Worm (Caenorhabditis elegans) whole organism, L1 larva: ENCODE results near the gene mmcm-1.
A peak's percentile ranks its signal among the peaks of the same experiment; 100 is the strongest.

ENCODE experiments used
- C04F5.9 ChIP-seq: sonication (generic microtip); optimal IDR thresholded peaks from 2 replicates; lab custom pipeline; 2016; ENCODE audit warnings: missing genetic modification characterization, missing compliant biosample characterization
- F16B12.6 ChIP-seq: fragments of 150-350 bp; optimal IDR thresholded peaks from 2 replicates; lab custom pipeline; 2014; ENCODE audit warnings: missing biosample characterization, missing genetic modification characterization
- Y116A8C.19 ChIP-seq: sonication (generic microtip); optimal IDR thresholded peaks from 2 replicates; lab custom pipeline; 2016; ENCODE audit warnings: missing compliant biosample characterization, missing genetic modification characterization, borderline replicate concordance
- alr-1 ChIP-seq: fragments of 200-800 bp; sonication (Bioruptor generic); optimal IDR thresholded peaks from 2 replicates; lab custom pipeline; 2018; ENCODE audit warnings: borderline replicate concordance, mild to moderate bottlenecking, missing genetic modification characterization, missing compliant biosample characterization
- ama-1 ChIP-seq: fragments of 150-350 bp; optimal IDR thresholded peaks from 2 replicates; lab custom pipeline; 2014
- ceh-63 ChIP-seq: fragments of 200-800 bp; sonication (Bioruptor generic); optimal IDR thresholded peaks from 2 replicates; lab custom pipeline; 2018; ENCODE audit warnings: mild to moderate bottlenecking, missing genetic modification characterization, missing compliant biosample characterization
- ceh-88 ChIP-seq: fragments of 200-800 bp; sonication (Bioruptor generic); IDR thresholded peaks from 2 replicates; pipeline ENCODE4 v1.3.6; 2022; ENCODE audit warnings: missing genetic modification characterization, missing compliant biosample characterization
- ceh-90 ChIP-seq: sonication (generic microtip); optimal IDR thresholded peaks from 2 replicates; lab custom pipeline; 2016; ENCODE audit warnings: missing genetic modification characterization, missing compliant biosample characterization
- dpl-1 ChIP-seq, 3 experiments: fragments of 150-350 bp in 2 of 3; sonication (generic microtip) in 1 of 3; optimal IDR thresholded peaks; 2 replicates each; lab custom pipeline; 2014 to 2017; ENCODE audit warnings: missing biosample characterization in 3 of 3, missing genetic modification characterization in 3 of 3, missing genetic modification reagents in 3 of 3
- efl-1 ChIP-seq, 4 experiments: fragments of 150-350 bp; optimal IDR thresholded peaks in 3 of 4; peaks in 1 of 4; 1 replicate in 1 of 4; 2 replicates in 3 of 4; lab custom pipeline; 2014; ENCODE audit warnings: missing biosample characterization in 2 of 4, missing genetic modification characterization in 2 of 4, missing genetic modification reagents in 2 of 4
- efl-3 ChIP-seq: fragments of 200-800 bp; sonication (Bioruptor generic); optimal IDR thresholded peaks from 2 replicates; lab custom pipeline; 2018; ENCODE audit warnings: mild to moderate bottlenecking, missing genetic modification characterization, missing compliant biosample characterization
- egl-13 ChIP-seq: sonication (generic microtip); optimal IDR thresholded peaks from 2 replicates; lab custom pipeline; 2016; ENCODE audit warnings: missing genotype, missing genetic modification reagents, missing genetic modification characterization, missing compliant biosample characterization
- egl-27 ChIP-seq, 2 experiments: fragments of 150-350 bp in 1 of 2; sonication (generic microtip); optimal IDR thresholded peaks; 3 replicates each; lab custom pipeline; 2017 to 2018; ENCODE audit warnings: missing biosample characterization in 2 of 2, missing genetic modification characterization in 2 of 2, missing genetic modification reagents in 2 of 2
- elt-3 ChIP-seq, 6 experiments: fragments of 150-350 bp in 1 of 6; sonication (generic microtip); optimal IDR thresholded peaks; 2 replicates each; lab custom pipeline; 2017 to 2018; ENCODE audit warnings: missing biosample characterization in 6 of 6, missing genetic modification characterization in 6 of 6, inconsistent platforms in 1 of 6
- fkh-10 ChIP-seq: sonication (generic microtip); optimal IDR thresholded peaks from 2 replicates; lab custom pipeline; 2017; ENCODE audit warnings: missing biosample characterization, missing genetic modification reagents, missing genetic modification characterization
- fkh-8 ChIP-seq: sonication (generic microtip); optimal IDR thresholded peaks from 2 replicates; lab custom pipeline; 2016; ENCODE audit warnings: mild to moderate bottlenecking, missing genetic modification characterization, missing compliant biosample characterization
- fos-1 ChIP-seq: fragments of 150-350 bp; optimal IDR thresholded peaks from 2 replicates; lab custom pipeline; 2014; ENCODE audit warnings: missing biosample characterization, missing genetic modification characterization
- grh-1 ChIP-seq: fragments of 200-800 bp; sonication (Bioruptor generic); IDR thresholded peaks from 2 replicates; pipeline ENCODE4 v1.3.6; 2022; ENCODE audit warnings: missing genetic modification reagents, missing genetic modification characterization, missing compliant biosample characterization
- hlh-17 ChIP-seq: fragments of 200-800 bp; sonication (Bioruptor generic); optimal IDR thresholded peaks from 2 replicates; lab custom pipeline; 2018; ENCODE audit warnings: missing genetic modification characterization, mild to moderate bottlenecking, missing compliant biosample characterization, moderate library complexity, borderline replicate concordance
- isw-1 ChIP-seq: fragments of 200-800 bp; sonication (Bioruptor generic); IDR thresholded peaks from 2 replicates; pipeline ENCODE4 v1.3.6; 2022; ENCODE audit warnings: missing genetic modification characterization, missing compliant biosample characterization
- jun-1 ChIP-seq: fragments of 150-350 bp; optimal IDR thresholded peaks from 2 replicates; lab custom pipeline; 2014; ENCODE audit warnings: missing biosample characterization, missing genetic modification reagents, missing genetic modification characterization
- lin-14 ChIP-seq: fragments of 200-800 bp; sonication (Bioruptor generic); optimal IDR thresholded peaks from 2 replicates; lab custom pipeline; 2018; ENCODE audit warnings: mild to moderate bottlenecking, missing genetic modification characterization, moderate library complexity, missing compliant biosample characterization
- lin-35 ChIP-seq, 2 experiments: fragments of 150-350 bp; optimal IDR thresholded peaks; 2 replicates each; lab custom pipeline; 2014; ENCODE audit warnings: missing biosample characterization in 2 of 2, missing genetic modification characterization in 2 of 2, missing genetic modification reagents in 2 of 2
- lin-39 ChIP-seq: fragments of 150-350 bp; optimal IDR thresholded peaks from 2 replicates; lab custom pipeline; 2014; ENCODE audit warnings: missing biosample characterization, missing genetic modification reagents, missing genetic modification characterization
- lir-3 ChIP-seq: sonication (generic microtip); optimal IDR thresholded peaks from 2 replicates; lab custom pipeline; 2016; ENCODE audit warnings: mild to moderate bottlenecking, missing genetic modification characterization, moderate library complexity, missing compliant biosample characterization; ENCODE audit not compliant: poor library complexity
- mab-9 ChIP-seq: fragments of 200-800 bp; sonication (Bioruptor generic); IDR thresholded peaks from 2 replicates; pipeline ENCODE4 v1.3.6; 2022; ENCODE audit warnings: missing genetic modification reagents, missing genetic modification characterization, missing compliant biosample characterization
- mep-1 ChIP-seq: fragments of 150-350 bp; optimal IDR thresholded peaks from 2 replicates; lab custom pipeline; 2014; ENCODE audit warnings: missing biosample characterization, missing genetic modification characterization
- nhr-20 ChIP-seq: sonication (generic microtip); optimal IDR thresholded peaks from 2 replicates; lab custom pipeline; 2016; ENCODE audit warnings: mild to moderate bottlenecking, missing genetic modification characterization, missing compliant biosample characterization
- nhr-237 ChIP-seq: fragments of 150-350 bp; optimal IDR thresholded peaks from 2 replicates; lab custom pipeline; 2014; ENCODE audit warnings: missing biosample characterization, missing genetic modification characterization
- nhr-28 ChIP-seq: fragments of 150-350 bp; optimal IDR thresholded peaks from 2 replicates; lab custom pipeline; 2014; ENCODE audit warnings: missing biosample characterization, missing genetic modification characterization
- nhr-47 ChIP-seq: sonication (generic microtip); optimal IDR thresholded peaks from 2 replicates; lab custom pipeline; 2016; ENCODE audit warnings: mild to moderate bottlenecking, missing genetic modification characterization, moderate library complexity, missing compliant biosample characterization
- nhr-71 ChIP-seq: sonication (generic microtip); optimal IDR thresholded peaks from 2 replicates; lab custom pipeline; 2016; ENCODE audit warnings: mild to moderate bottlenecking, missing genetic modification characterization, moderate library complexity, missing compliant biosample characterization
- nhr-76 ChIP-seq: sonication (generic microtip); optimal IDR thresholded peaks from 2 replicates; lab custom pipeline; 2017; ENCODE audit warnings: missing biosample characterization, missing genetic modification characterization
- nhr-85 ChIP-seq: sonication (generic microtip); peaks from one replicate; lab custom pipeline; 2016; ENCODE audit warnings: missing genetic modification characterization, inconsistent platforms, missing compliant biosample characterization
- pax-3 ChIP-seq: fragments of 200-800 bp; sonication (Bioruptor generic); optimal IDR thresholded peaks from 2 replicates; lab custom pipeline; 2018; ENCODE audit warnings: mild to moderate bottlenecking, missing genetic modification characterization, moderate library complexity, missing compliant biosample characterization
- snu-23 ChIP-seq: sonication (generic microtip); optimal IDR thresholded peaks from 2 replicates; lab custom pipeline; 2016; ENCODE audit warnings: missing genetic modification characterization, missing compliant biosample characterization
- sox-4 ChIP-seq: sonication (generic microtip); optimal IDR thresholded peaks from 2 replicates; lab custom pipeline; 2016; ENCODE audit warnings: missing genetic modification characterization, missing compliant biosample characterization
- swsn-7 ChIP-seq: sonication (generic microtip); optimal IDR thresholded peaks from 2 replicates; lab custom pipeline; 2016; ENCODE audit warnings: missing genetic modification characterization, missing compliant biosample characterization
- tlp-1 ChIP-seq: fragments of 150-350 bp; optimal IDR thresholded peaks from 2 replicates; lab custom pipeline; 2014; ENCODE audit warnings: missing biosample characterization, missing genetic modification characterization
- unc-62 ChIP-seq: fragments of 150-350 bp; optimal IDR thresholded peaks from 2 replicates; lab custom pipeline; 2014; ENCODE audit warnings: missing biosample characterization, missing genetic modification reagents, missing genetic modification characterization
- unc-86 ChIP-seq: sonication (generic microtip); optimal IDR thresholded peaks from 2 replicates; lab custom pipeline; 2016; ENCODE audit warnings: missing genetic modification characterization, missing compliant biosample characterization
- vab-15 ChIP-seq: sonication (generic microtip); optimal IDR thresholded peaks from 2 replicates; lab custom pipeline; 2017; ENCODE audit warnings: missing genotype, mild to moderate bottlenecking, missing genetic modification characterization, missing compliant biosample characterization
- zag-1 ChIP-seq: fragments of 150-350 bp; optimal IDR thresholded peaks from 2 replicates; lab custom pipeline; 2014; ENCODE audit warnings: missing biosample characterization, missing genetic modification characterization
- ztf-4 ChIP-seq: fragments of 150-350 bp; optimal IDR thresholded peaks from 2 replicates; lab custom pipeline; 2014; ENCODE audit warnings: missing biosample characterization, missing genetic modification characterization

The mmcm-1 gene

ce11 chrIII:3906481-3906880 is 1.0 kb downstream of the mmcm-1 start:
- TF ChIP-seq ama-1 (lab: Kevin White, UChicago) (no peak), ceh-90 (tag; lab: Kevin White, UChicago) (no peak), nhr-20 (tag; lab: Kevin White, UChicago) (no peak), nhr-47 (no peak), dpl-1 (GFP tag; optimal IDR thresholded peaks at IDR 0.05; lab: Kevin White, UChicago) (no peak), ceh-63 (no peak), lin-35 (GFP tag; optimal IDR thresholded peaks at IDR 0.05; lab: Kevin White, UChicago) (no peak), isw-1 (no peak), ztf-4 (tag; lab: Kevin White, UChicago) (no peak), nhr-237 (tag; lab: Kevin White, UChicago) (no peak), C04F5.9 (tag; lab: Kevin White, UChicago) (no peak), zag-1 (tag; lab: Kevin White, UChicago) (no peak), unc-62 (GFP tag; lab: Kevin White, UChicago) (no peak)

DNA sequence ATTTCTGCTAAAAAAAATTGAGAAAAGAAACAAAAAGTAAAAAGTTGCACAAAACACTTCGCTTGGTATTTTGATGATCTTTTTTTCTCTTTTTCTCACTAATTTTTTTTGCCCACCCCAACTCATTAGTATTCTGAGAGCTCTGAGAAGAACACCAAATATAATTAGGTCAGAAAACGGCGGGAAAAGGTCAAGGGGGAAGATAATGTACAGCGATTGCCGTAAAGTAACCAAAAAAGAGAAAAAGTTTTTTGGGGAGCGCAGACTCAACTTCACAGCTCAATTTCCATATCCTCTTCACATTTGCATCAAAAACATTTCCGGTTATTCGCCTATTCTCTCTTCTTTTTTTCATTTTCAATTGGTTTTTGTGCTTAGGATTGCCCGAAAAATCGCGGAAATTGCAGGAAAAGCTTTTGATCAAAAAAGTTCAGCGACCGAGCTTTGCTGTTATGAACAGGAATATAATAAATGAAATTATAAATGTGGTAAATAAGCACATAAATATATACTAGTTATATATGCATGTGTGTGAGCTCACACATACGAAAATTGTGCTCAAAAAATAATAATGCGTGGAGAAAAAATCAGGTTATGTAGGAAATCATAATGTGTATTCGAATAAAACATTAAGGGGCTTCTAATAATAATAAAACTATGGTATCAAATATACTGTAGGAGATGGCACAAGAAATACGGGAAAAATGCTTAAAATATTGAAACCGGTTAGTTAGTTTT is 4.7 kb downstream of the mmcm-1 start:
- TF ChIP-seq ztf-4 (tag; lab: Kevin White, UChicago) = peak; percentile 56
- no peak for TF ChIP-seq efl-1 (optimal IDR thresholded peaks at IDR 0.05; lab: Kevin White, UChicago)
- peak in 1 of 2 experiments; percentile 51 for TF ChIP-seq efl-1 (GFP tag; optimal IDR thresholded peaks at IDR 0.05 in 1 of 2; lab: Kevin White, UChicago)
- TF ChIP-seq nhr-71 (tag; lab: Kevin White, UChicago) = peak; percentile 3
- TF ChIP-seq nhr-28 (tag; lab: Kevin White, UChicago) = no peak
- no peak for TF ChIP-seq fkh-8

- TF ChIP-seq nhr-85 (tag; lab: Kevin White, UChicago) = no peak
- no peak for TF ChIP-seq mab-9 (GFP tag; lab: Robert Waterston, UW)
- TF ChIP-seq F16B12.6 (tag; lab: Kevin White, UChicago) = no peak
- no peak for TF ChIP-seq elt-3 (tag; optimal IDR thresholded peaks at IDR 0.05; lab: Kevin White, UChicago)
- TF ChIP-seq lin-39 (tag; lab: Kevin White, UChicago) = no peak
- no peak for TF ChIP-seq alr-1 (tag; lab: Kevin White, UChicago)
- TF ChIP-seq dpl-1 (GFP tag; optimal IDR thresholded peaks at IDR 0.05; lab: Kevin White, UChicago) = no peak
- TF ChIP-seq, all 84 proteins: peak for 0
Measured at ce11 chrIII:3901542-3901941, 5.9 kb downstream of the mmcm-1 start, which contains the start of gene tir-1. tir-1 (minus strand) TSS chrIII:3901642.

DNA sequence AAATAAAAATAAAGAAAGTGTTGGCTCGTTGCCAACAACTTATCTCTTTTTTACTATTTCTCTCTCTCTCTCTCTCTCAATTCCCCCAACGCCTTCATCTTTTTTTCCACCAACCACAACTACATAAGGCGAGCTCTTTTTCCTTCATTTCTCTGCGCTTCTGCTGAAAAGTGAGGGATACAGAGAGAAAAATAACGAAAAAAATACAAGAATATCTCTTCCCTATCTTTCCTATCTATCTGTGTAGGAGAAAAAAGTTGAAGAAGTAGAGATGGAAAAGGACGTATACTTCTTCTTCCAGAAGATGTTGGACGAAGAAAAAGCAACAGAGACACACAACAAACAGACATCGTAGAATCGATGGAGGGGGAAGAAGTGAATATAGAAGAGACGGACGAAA is 8.6 kb downstream of the mmcm-1 start:
- peak; percentile 49 for TF ChIP-seq nhr-71 (tag; lab: Kevin White, UChicago)
- TF ChIP-seq lir-3 (tag; lab: Kevin White, UChicago) = no peak
- no peak for TF ChIP-seq nhr-20 (tag; lab: Kevin White, UChicago)
- TF ChIP-seq ceh-88 = no peak
- no peak for TF ChIP-seq unc-86 (tag; lab: Kevin White, UChicago)
- no peak for TF ChIP-seq grh-1
- peak; percentile 35 for TF ChIP-seq nhr-47
- TF ChIP-seq snu-23 = peak; percentile 25
- no peak for TF ChIP-seq pax-3 (tag; lab: Kevin White, UChicago)
- TF ChIP-seq lin-14 (GFP tag; lab: Kevin White, UChicago) = peak; percentile 88
- TF ChIP-seq lin-39 (tag; lab: Kevin White, UChicago) = no peak
- TF ChIP-seq mep-1 = peak; percentile 59
- TF ChIP-seq dpl-1 (GFP tag; optimal IDR thresholded peaks at IDR 0.05; lab: Kevin White, UChicago) = peak in 1 of 3 experiments; percentile 19
- no peak for TF ChIP-seq egl-27 (tag; optimal IDR thresholded peaks at IDR 0.05; lab: Kevin White, UChicago)
- TF ChIP-seq hlh-17 = no peak
- peak in 1 of 2 experiments; percentile 9 for TF ChIP-seq lin-35 (GFP tag; optimal IDR thresholded peaks at IDR 0.05; lab: Kevin White, UChicago)
- no peak for TF ChIP-seq efl-3 (GFP tag; lab: Kevin White, UChicago)
- TF ChIP-seq jun-1 (tag; lab: Kevin White, UChicago) = no peak
- no peak for TF ChIP-seq ceh-90 (tag; lab: Kevin White, UChicago)
- peak; percentile 7; the same call in 1 of the 2 replicates for TF ChIP-seq isw-1
- TF ChIP-seq nhr-76 (tag; lab: Kevin White, UChicago) = no peak
- no peak for TF ChIP-seq fos-1 (tag; lab: Kevin White, UChicago)
- no peak for TF ChIP-seq vab-15 (tag; lab: Kevin White, UChicago)
- peak; percentile 7 for TF ChIP-seq fkh-10 (GFP tag; lab: Kevin White, UChicago)
- no peak for TF ChIP-seq sox-4 (tag; lab: Kevin White, UChicago)
- TF ChIP-seq tlp-1 (tag; lab: Kevin White, UChicago) = no peak
- no peak for TF ChIP-seq Y116A8C.19 (tag; lab: Kevin White, UChicago)
- no peak for TF ChIP-seq swsn-7 (tag; lab: Kevin White, UChicago)
- peak; percentile 3 for TF ChIP-seq egl-13 (tag; lab: Kevin White, UChicago)
